Worm (Caenorhabditis elegans) whole organism, young adult: ENCODE measurements around the gene E_BE45912.2.

Source experiments
- ama-1 ChIP-seq, 3 experiments: fragments of 150-350 bp in 1 of 3; sonication (generic microtip) in 2 of 3; optimal IDR thresholded peaks; 2 replicates each; lab custom pipeline; 2014 to 2018; ENCODE audit warnings: missing biosample characterization in 2 of 3, missing genetic modification characterization in 2 of 3, missing genetic modification reagents in 2 of 3
- nfya-2 ChIP-seq: fragments of 200-800 bp; sonication (Bioruptor generic); IDR thresholded peaks from 2 replicates; pipeline ENCODE4 v1.3.6; 2022; ENCODE audit warnings: missing genetic modification reagents, missing genetic modification characterization, missing compliant biosample characterization
- sdz-38 ChIP-seq: sonication (generic microtip); optimal IDR thresholded peaks from 2 replicates; lab custom pipeline; 2016; ENCODE audit warnings: missing genotype, missing genetic modification characterization, missing compliant biosample characterization
- unc-62 ChIP-seq: fragments of 150-350 bp; optimal IDR thresholded peaks from 2 replicates; lab custom pipeline; 2014; ENCODE audit warnings: missing biosample characterization, missing genetic modification reagents, missing genetic modification characterization

- TF ChIP-seq ama-1 (optimal IDR thresholded peaks at IDR 0.05; lab: Kevin White, UChicago), result no peak
- TF ChIP-seq ama-1 (GFP tag; optimal IDR thresholded peaks at IDR 0.05; lab: Kevin White, UChicago), result no peak
- TF ChIP-seq unc-62 (GFP tag; lab: Kevin White, UChicago), result no peak
- no peak for TF ChIP-seq nfya-2 (GFP tag; lab: Robert Waterston, UW)
- TF ChIP-seq sdz-38 (tag; lab: Kevin White, UChicago), result no peak
These were observed 6.3 kb upstream of the E_BE45912.2 start, which contains the start of the genes chin-1 and BE0003N10.1 for ce11 chrIII:1037173-1037572.
